Worm (Caenorhabditis elegans) whole organism, young adult: ENCODE data around the gene cpar-1.

Source experiments
- cebp-1 ChIP-seq, 2 experiments: fragments of 200-800 bp in 1 of 2; sonication (Bioruptor generic) in 1 of 2; sonication (generic microtip) in 1 of 2; IDR thresholded peaks in 1 of 2; optimal IDR thresholded peaks in 1 of 2; 2 replicates each; pipeline versions ENCODE4 v1.3.6 to Lab custom; 2017 to 2022; ENCODE audit warnings: missing compliant biosample characterization in 2 of 2, missing genetic modification characterization in 2 of 2, mild to moderate bottlenecking in 1 of 2, missing genetic modification reagents in 1 of 2, moderate library complexity in 1 of 2
- efl-1 ChIP-seq: fragments of 150-350 bp; optimal IDR thresholded peaks from 2 replicates; lab custom pipeline; 2014; ENCODE audit warnings: missing biosample characterization, missing genetic modification reagents, missing genetic modification characterization
- egl-44 ChIP-seq: fragments of 200-800 bp; sonication (Bioruptor generic); IDR thresholded peaks from 2 replicates; pipeline ENCODE4 v1.3.6; 2022; ENCODE audit warnings: missing genetic modification reagents, missing genetic modification characterization, missing compliant biosample characterization
- unc-62 ChIP-seq: fragments of 150-350 bp; optimal IDR thresholded peaks from 2 replicates; lab custom pipeline; 2014; ENCODE audit warnings: missing biosample characterization, missing genetic modification reagents, missing genetic modification characterization

DNA sequence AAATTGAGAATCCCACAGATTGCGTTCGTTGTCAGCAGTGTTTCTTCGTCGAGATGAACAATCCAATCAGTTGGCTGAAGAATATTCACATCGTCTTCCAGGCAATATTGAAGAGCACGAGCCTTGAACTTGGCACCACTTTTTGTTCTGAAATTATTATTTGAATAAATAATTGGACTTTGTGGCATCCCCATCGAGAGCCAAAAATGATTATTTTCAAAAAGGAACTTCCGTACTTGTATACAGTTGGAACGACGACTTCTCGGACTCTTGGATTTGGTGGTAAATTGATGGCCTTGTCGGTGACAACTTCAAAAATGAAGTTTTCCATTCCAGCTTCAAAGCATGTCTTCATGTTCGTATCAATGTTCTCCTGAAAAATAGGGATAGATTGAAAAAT, 38.1 kb downstream of the cpar-1 start:
- TF ChIP-seq egl-44 (GFP tag; lab: Robert Waterston, UW), result no peak
- TF ChIP-seq unc-62 (GFP tag; lab: Kevin White, UChicago), result no peak
- TF ChIP-seq efl-1, result no peak
- no peak for TF ChIP-seq cebp-1 (GFP tag; IDR thresholded peaks at IDR 0.05; lab: Robert Waterston, UW)
- TF ChIP-seq cebp-1 (tag; optimal IDR thresholded peaks at IDR 0.05; lab: Kevin White, UChicago), result no peak
